Worm (Caenorhabditis elegans): ENCODE results near the gene C16D9.8.
A peak's percentile ranks its signal among the peaks of the same experiment; 100 is the strongest.

C16D9.8 gene

DNA sequence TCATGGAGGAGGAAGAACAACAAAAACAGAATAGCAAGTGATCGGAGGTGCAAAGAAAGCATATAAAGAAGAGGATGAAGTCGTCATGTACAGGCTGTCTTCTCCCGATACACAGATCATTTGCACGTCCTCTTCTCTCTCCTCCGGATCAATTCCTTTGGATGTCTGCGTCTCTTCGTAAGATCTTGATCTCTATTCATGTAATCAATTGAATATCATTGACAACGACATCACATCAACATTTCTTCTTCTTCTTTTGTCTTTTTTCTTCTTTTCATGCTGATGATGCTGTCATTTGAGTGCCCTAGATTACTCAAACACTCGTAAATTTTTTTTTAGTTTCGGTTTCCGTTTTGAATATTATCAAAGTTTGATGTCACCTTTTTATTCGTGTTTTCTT is 25.1 kb downstream of the C16D9.8 start, which contains the start of gene rol-3:
rol-3 (minus strand) TSS at position 120 of the 400 bp plus-strand sequence.
- TF ChIP-seq sea-1 (GFP tag; conservative IDR thresholded peaks at IDR 0.05) (no peak), tra-4 (tag; optimal IDR thresholded peaks at IDR 0.05) (no peak)

ce11 chrV:8235331-8235730 is 28.0 kb downstream of the C16D9.8 start:
- TF ChIP-seq flt-1 (GFP tag; IDR thresholded peaks at IDR 0.05) (no peak), hnd-1 (tag; optimal IDR thresholded peaks at IDR 0.05) (peak; percentile 3), B0310.2 (tag; optimal IDR thresholded peaks at IDR 0.05) (no peak), pes-1 (GFP tag; IDR thresholded peaks at IDR 0.05) (no peak), ets-7 (tag; optimal IDR thresholded peaks at IDR 0.05) (no peak), ceh-13 (GFP tag; optimal IDR thresholded peaks at IDR 0.05) (peak; percentile 22), aly-1 (tag; optimal IDR thresholded peaks at IDR 0.05) (peak; percentile 30), sea-1 (GFP tag; conservative IDR thresholded peaks at IDR 0.05) (peak; percentile 68; the same call in 1 of the 2 replicates), scrt-1 (GFP tag; IDR thresholded peaks at IDR 0.05) (peak; percentile 63; the same call in 1 of the 2 replicates), ceh-36 (tag; optimal IDR thresholded peaks at IDR 0.05) (no peak), tra-4 (tag; optimal IDR thresholded peaks at IDR 0.05) (peak; percentile 27), hmg-4 (GFP tag; optimal IDR thresholded peaks at IDR 0.05) (no peak), tbx-11 (GFP tag; IDR thresholded peaks at IDR 0.05) (0 out of 2 replicates have a peak, but pooled peaks have one; percentile 48)

DNA sequence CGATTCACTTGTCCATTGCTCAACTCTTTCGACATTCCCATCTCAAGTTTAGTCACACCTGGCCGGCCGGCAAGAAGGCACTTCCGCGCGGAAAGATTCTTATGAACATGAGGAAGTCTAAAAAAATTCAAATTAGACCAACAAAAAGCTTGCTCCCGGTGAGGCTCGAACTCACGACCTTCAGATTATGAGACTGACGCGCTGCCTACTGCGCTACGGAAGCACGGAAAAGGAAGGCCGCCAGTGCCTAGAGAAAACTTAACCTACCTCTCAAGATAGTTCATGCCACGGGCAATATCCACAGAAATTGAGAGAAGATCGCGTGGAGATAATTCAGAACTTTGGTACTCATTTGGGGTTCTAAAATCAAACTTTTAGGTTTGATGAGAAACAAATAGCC is 33.3 kb downstream of the C16D9.8 start:
- no peak for TF ChIP-seq B0310.2 (tag; optimal IDR thresholded peaks at IDR 0.05)
- no peak for TF ChIP-seq hmbx-1 (tag; optimal IDR thresholded peaks at IDR 0.05)
- no peak for TF ChIP-seq ceh-13 (GFP tag; optimal IDR thresholded peaks at IDR 0.05)
- TF ChIP-seq sea-1 (GFP tag; conservative IDR thresholded peaks at IDR 0.05), result no peak
- TF ChIP-seq tbx-11 (GFP tag; IDR thresholded peaks at IDR 0.05), result no peak
- no peak for TF ChIP-seq ets-7 (tag; optimal IDR thresholded peaks at IDR 0.05)
- no peak for TF ChIP-seq aly-1 (tag; optimal IDR thresholded peaks at IDR 0.05)
- TF ChIP-seq hnd-1 (tag; optimal IDR thresholded peaks at IDR 0.05), result no peak
- TF ChIP-seq hmg-4 (GFP tag; optimal IDR thresholded peaks at IDR 0.05), result peak; percentile 19
- 0 out of 2 replicates have a peak, but pooled peaks have one; percentile 22 for TF ChIP-seq tbx-37 (GFP tag; conservative IDR thresholded peaks at IDR 0.05)
- TF ChIP-seq pes-1 (GFP tag; IDR thresholded peaks at IDR 0.05), result no peak
- no peak for TF ChIP-seq ceh-36 (tag; optimal IDR thresholded peaks at IDR 0.05)
- no peak for TF ChIP-seq ama-1 (optimal IDR thresholded peaks at IDR 0.05)
- peak; percentile 60; the same call in 1 of the 2 replicates for TF ChIP-seq scrt-1 (GFP tag; IDR thresholded peaks at IDR 0.05)
- no peak for TF ChIP-seq tra-4 (tag; optimal IDR thresholded peaks at IDR 0.05)
- TF ChIP-seq F13C5.2 (tag; optimal IDR thresholded peaks at IDR 0.05), result no peak
- TF ChIP-seq flt-1 (GFP tag; IDR thresholded peaks at IDR 0.05), result 0 out of 2 replicates have a peak, but pooled peaks have one; percentile 44

- TF ChIP-seq scrt-1 (GFP tag; IDR thresholded peaks at IDR 0.05) (no peak), sea-1 (GFP tag; conservative IDR thresholded peaks at IDR 0.05) (no peak), tra-4 (tag; optimal IDR thresholded peaks at IDR 0.05) (no peak), flt-1 (GFP tag; IDR thresholded peaks at IDR 0.05) (no peak), tbx-11 (GFP tag; IDR thresholded peaks at IDR 0.05) (peak; percentile 30; the same call in 1 of the 2 replicates), hmg-4 (GFP tag; optimal IDR thresholded peaks at IDR 0.05) (peak; percentile 23), ceh-36 (tag; optimal IDR thresholded peaks at IDR 0.05) (no peak), pes-1 (GFP tag; IDR thresholded peaks at IDR 0.05) (no peak), aly-1 (tag; optimal IDR thresholded peaks at IDR 0.05) (peak; percentile 8), ama-1 (optimal IDR thresholded peaks at IDR 0.05) (peak; percentile 73), hmbx-1 (tag; optimal IDR thresholded peaks at IDR 0.05) (no peak), tbx-37 (GFP tag; conservative IDR thresholded peaks at IDR 0.05) (no peak), B0310.2 (tag; optimal IDR thresholded peaks at IDR 0.05) (no peak), ceh-13 (GFP tag; optimal IDR thresholded peaks at IDR 0.05) (no peak), F13C5.2 (tag; optimal IDR thresholded peaks at IDR 0.05) (peak; percentile 57), ets-7 (tag; optimal IDR thresholded peaks at IDR 0.05) (no peak)
Observed at ce11 chrV:8228712-8229119, 34.6 kb downstream of the C16D9.8 start.

DNA sequence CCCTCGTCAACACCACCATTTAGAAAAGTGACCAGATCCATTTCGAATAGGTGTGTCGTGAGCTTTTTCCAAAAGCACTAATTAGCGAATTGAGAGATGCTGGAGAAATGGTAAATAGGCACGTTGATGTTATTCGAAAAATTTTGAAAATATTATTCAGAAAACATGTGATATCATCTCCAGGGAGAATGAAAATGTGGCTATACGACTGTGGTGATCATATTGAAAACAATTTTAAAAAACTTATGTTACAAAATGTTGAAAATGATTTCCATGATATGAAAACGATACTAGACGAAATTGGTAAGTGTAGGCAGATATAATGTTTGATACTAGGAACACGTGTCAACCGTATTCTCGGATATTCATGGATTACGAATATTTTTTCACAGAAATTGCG is 36.6 kb downstream of the C16D9.8 start, which contains the start of gene K07C11.10:
K07C11.10 (minus strand) TSS at position 101 of the 400 bp plus-strand sequence.
- TF ChIP-seq ets-7 (tag; optimal IDR thresholded peaks at IDR 0.05) (no peak), pes-1 (GFP tag; IDR thresholded peaks at IDR 0.05) (no peak), ceh-13 (GFP tag; optimal IDR thresholded peaks at IDR 0.05) (no peak), flt-1 (GFP tag; IDR thresholded peaks at IDR 0.05) (no peak), tra-4 (tag; optimal IDR thresholded peaks at IDR 0.05) (no peak), tbx-37 (GFP tag; conservative IDR thresholded peaks at IDR 0.05) (no peak), hnd-1 (tag; optimal IDR thresholded peaks at IDR 0.05) (no peak), hmg-4 (GFP tag; optimal IDR thresholded peaks at IDR 0.05) (no peak), aly-1 (tag; optimal IDR thresholded peaks at IDR 0.05) (no peak), F13C5.2 (tag; optimal IDR thresholded peaks at IDR 0.05) (no peak), ceh-36 (tag; optimal IDR thresholded peaks at IDR 0.05) (no peak)

- TF ChIP-seq flt-1 (GFP tag; IDR thresholded peaks at IDR 0.05) (no peak), scrt-1 (GFP tag; IDR thresholded peaks at IDR 0.05) (no peak), tra-4 (tag; optimal IDR thresholded peaks at IDR 0.05) (no peak), ama-1 (optimal IDR thresholded peaks at IDR 0.05) (no peak), pes-1 (GFP tag; IDR thresholded peaks at IDR 0.05) (no peak), tbx-11 (GFP tag; IDR thresholded peaks at IDR 0.05) (no peak), sea-1 (GFP tag; conservative IDR thresholded peaks at IDR 0.05) (no peak), F13C5.2 (tag; optimal IDR thresholded peaks at IDR 0.05) (no peak), hmbx-1 (tag; optimal IDR thresholded peaks at IDR 0.05) (no peak), ceh-36 (tag; optimal IDR thresholded peaks at IDR 0.05) (no peak), aly-1 (tag; optimal IDR thresholded peaks at IDR 0.05) (no peak), tbx-37 (GFP tag; conservative IDR thresholded peaks at IDR 0.05) (no peak), ceh-13 (GFP tag; optimal IDR thresholded peaks at IDR 0.05) (no peak), hnd-1 (tag; optimal IDR thresholded peaks at IDR 0.05) (no peak), hmg-4 (GFP tag; optimal IDR thresholded peaks at IDR 0.05) (no peak), ets-7 (tag; optimal IDR thresholded peaks at IDR 0.05) (no peak)
Observed at ce11 chrV:8224634-8225033, 38.7 kb downstream of the C16D9.8 start, which contains the start of gene pax-1. TSS of gene pax-1 (plus strand) at chrV:8224934.

- no peak for TF ChIP-seq tra-4 (tag; optimal IDR thresholded peaks at IDR 0.05)
- TF ChIP-seq ceh-36 (tag; optimal IDR thresholded peaks at IDR 0.05), result no peak
- TF ChIP-seq ets-7 (tag; optimal IDR thresholded peaks at IDR 0.05), result no peak
- no peak for TF ChIP-seq flt-1 (GFP tag; IDR thresholded peaks at IDR 0.05)
- no peak for TF ChIP-seq aly-1 (tag; optimal IDR thresholded peaks at IDR 0.05)
- peak; percentile 22 for TF ChIP-seq ama-1 (optimal IDR thresholded peaks at IDR 0.05)
- no peak for TF ChIP-seq scrt-1 (GFP tag; IDR thresholded peaks at IDR 0.05)
- no peak for TF ChIP-seq F13C5.2 (tag; optimal IDR thresholded peaks at IDR 0.05)
Observed at ce11 chrV:8223417-8223816, 39.9 kb downstream of the C16D9.8 start.
